Worm (Caenorhabditis elegans) whole organism, mixed stage, embryonic: ENCODE results near the gene clec-127.

Experiments
- M03D4.4 ChIP-seq: sonication (generic microtip); optimal IDR thresholded peaks from 2 replicates; lab custom pipeline; 2017; ENCODE audit warnings: mild to moderate bottlenecking, missing genetic modification characterization, missing compliant biosample characterization
- bed-3 ChIP-seq: fragments of 200-800 bp; sonication (Bioruptor generic); optimal IDR thresholded peaks from 3 replicates; lab custom pipeline; 2018; ENCODE audit warnings: mild to moderate bottlenecking, missing genetic modification characterization, moderate library complexity, missing compliant biosample characterization
- blmp-1 ChIP-seq: fragments of 150-350 bp; optimal IDR thresholded peaks from 2 replicates; lab custom pipeline; 2014; ENCODE audit warnings: missing biosample characterization, missing genetic modification characterization
- ceh-39 ChIP-seq: fragments of 150-350 bp; optimal IDR thresholded peaks from 2 replicates; lab custom pipeline; 2014; ENCODE audit warnings: missing biosample characterization, missing genetic modification characterization
- ceh-43 ChIP-seq: fragments of 200-800 bp; sonication (Bioruptor generic); optimal IDR thresholded peaks from 2 replicates; lab custom pipeline; 2018; ENCODE audit warnings: mild to moderate bottlenecking, missing genetic modification characterization, moderate library complexity, missing compliant biosample characterization
- ceh-83 ChIP-seq: fragments of 200-800 bp; sonication (Bioruptor generic); optimal IDR thresholded peaks from 2 replicates; lab custom pipeline; 2018; ENCODE audit warnings: mild to moderate bottlenecking, missing genetic modification characterization, missing compliant biosample characterization
- ces-1 ChIP-seq: fragments of 150-350 bp; optimal IDR thresholded peaks from 2 replicates; lab custom pipeline; 2014; ENCODE audit warnings: missing biosample characterization, missing genetic modification reagents, missing genetic modification characterization
- cnd-1 ChIP-seq: fragments of 200-800 bp; sonication (Bioruptor generic); optimal IDR thresholded peaks from 2 replicates; lab custom pipeline; 2018; ENCODE audit warnings: mild to moderate bottlenecking, missing genetic modification characterization, missing compliant biosample characterization
- drap-1 ChIP-seq: fragments of 200-800 bp; sonication (Bioruptor generic); optimal IDR thresholded peaks from 3 replicates; lab custom pipeline; 2018; ENCODE audit warnings: mild to moderate bottlenecking, missing genetic modification characterization, missing compliant biosample characterization
- elt-1 ChIP-seq: sonication (generic microtip); optimal IDR thresholded peaks from 2 replicates; lab custom pipeline; 2017; ENCODE audit warnings: missing genetic modification characterization, mild to moderate bottlenecking, missing compliant biosample characterization, antibody characterized with exemption, moderate library complexity, borderline replicate concordance; ENCODE audit not compliant: insufficient read depth
- elt-3 ChIP-seq: fragments of 150-350 bp; optimal IDR thresholded peaks from 2 replicates; lab custom pipeline; 2014; ENCODE audit warnings: missing biosample characterization, missing genetic modification characterization
- flh-1 ChIP-seq: fragments of 200-800 bp; sonication (Bioruptor generic); optimal IDR thresholded peaks from 2 replicates; lab custom pipeline; 2018; ENCODE audit warnings: mild to moderate bottlenecking, missing genetic modification characterization, moderate library complexity, missing compliant biosample characterization
- ham-2 ChIP-seq: fragments of 200-800 bp; sonication (Bioruptor generic); optimal IDR thresholded peaks from 2 replicates; lab custom pipeline; 2018; ENCODE audit warnings: mild to moderate bottlenecking, missing genetic modification characterization, missing compliant biosample characterization
- hlh-1 ChIP-seq: fragments of 150-350 bp; optimal IDR thresholded peaks from 2 replicates; lab custom pipeline; 2014; ENCODE audit warnings: missing biosample characterization, missing genetic modification reagents, missing genetic modification characterization
- lin-13 ChIP-seq: fragments of 150-350 bp; optimal IDR thresholded peaks from 2 replicates; lab custom pipeline; 2014; ENCODE audit warnings: missing biosample characterization, missing genetic modification characterization
- lin-32 ChIP-seq: fragments of 200-800 bp; sonication (Bioruptor generic); optimal IDR thresholded peaks from 2 replicates; lab custom pipeline; 2018; ENCODE audit warnings: mild to moderate bottlenecking, missing genetic modification characterization, missing compliant biosample characterization
- lsy-2 ChIP-seq: fragments of 150-350 bp; optimal IDR thresholded peaks from 2 replicates; lab custom pipeline; 2014; ENCODE audit warnings: missing biosample characterization, missing genetic modification characterization
- mab-5 ChIP-seq: fragments of 150-350 bp; optimal IDR thresholded peaks from 2 replicates; lab custom pipeline; 2014; ENCODE audit warnings: missing biosample characterization, missing genetic modification characterization
- mep-1 ChIP-seq: fragments of 150-350 bp; optimal IDR thresholded peaks from 2 replicates; lab custom pipeline; 2017; ENCODE audit warnings: missing biosample characterization, missing genetic modification reagents, missing genetic modification characterization, inconsistent platforms
- mls-2 ChIP-seq: sonication (generic microtip); optimal IDR thresholded peaks from 2 replicates; lab custom pipeline; 2016; ENCODE audit warnings: mild to moderate bottlenecking, missing genetic modification characterization, moderate library complexity, missing compliant biosample characterization
- nhr-12 ChIP-seq: fragments of 150-350 bp; optimal IDR thresholded peaks from 2 replicates; lab custom pipeline; 2014; ENCODE audit warnings: missing biosample characterization, missing genetic modification characterization
- nhr-2 ChIP-seq: fragments of 150-350 bp; optimal IDR thresholded peaks from 2 replicates; lab custom pipeline; 2014; ENCODE audit warnings: missing biosample characterization, missing genetic modification characterization
- nhr-237 ChIP-seq: fragments of 150-350 bp; optimal IDR thresholded peaks from 2 replicates; lab custom pipeline; 2014; ENCODE audit warnings: missing biosample characterization, missing genetic modification characterization
- nhr-28 ChIP-seq: fragments of 150-350 bp; optimal IDR thresholded peaks from 2 replicates; lab custom pipeline; 2014; ENCODE audit warnings: missing biosample characterization, missing genetic modification characterization
- nhr-76 ChIP-seq: sonication (generic microtip); optimal IDR thresholded peaks from 2 replicates; lab custom pipeline; 2017; ENCODE audit warnings: missing biosample characterization, missing genetic modification characterization
- pha-4 ChIP-seq: fragments of 150-350 bp; optimal IDR thresholded peaks from 2 replicates; lab custom pipeline; 2018; ENCODE audit warnings: missing biosample characterization, missing genetic modification reagents, missing genetic modification characterization
- sem-2 ChIP-seq: fragments of 200-800 bp; sonication (Bioruptor generic); optimal IDR thresholded peaks from 2 replicates; lab custom pipeline; 2018; ENCODE audit warnings: mild to moderate bottlenecking, missing genetic modification characterization, missing compliant biosample characterization
- snpc-4 ChIP-seq: fragments of 150-350 bp; optimal IDR thresholded peaks from 2 replicates; lab custom pipeline; 2014; ENCODE audit warnings: missing biosample characterization, missing genetic modification characterization
- tbx-8 ChIP-seq: fragments of 200-800 bp; sonication (Bioruptor generic); optimal IDR thresholded peaks from 2 replicates; lab custom pipeline; 2018; ENCODE audit warnings: mild to moderate bottlenecking, missing genetic modification characterization, moderate library complexity, missing compliant biosample characterization
- unc-120 ChIP-seq: sonication (generic microtip); optimal IDR thresholded peaks from 2 replicates; lab custom pipeline; 2017; ENCODE audit warnings: missing genetic modification characterization, missing compliant biosample characterization; ENCODE audit not compliant: poor library complexity, severe bottlenecking
- unc-39 ChIP-seq: fragments of 150-350 bp; optimal IDR thresholded peaks from 2 replicates; lab custom pipeline; 2014; ENCODE audit warnings: missing biosample characterization, missing genetic modification characterization
- unc-62 ChIP-seq: fragments of 150-350 bp; optimal IDR thresholded peaks from 2 replicates; lab custom pipeline; 2014; ENCODE audit warnings: missing biosample characterization, missing genetic modification reagents, missing genetic modification characterization
- zip-8 ChIP-seq: fragments of 150-350 bp; optimal IDR thresholded peaks from 2 replicates; lab custom pipeline; 2014; ENCODE audit warnings: missing biosample characterization, missing genetic modification characterization
- ztf-11 ChIP-seq: fragments of 150-350 bp; optimal IDR thresholded peaks from 2 replicates; lab custom pipeline; 2014; ENCODE audit warnings: missing biosample characterization, missing genetic modification characterization

clec-127 gene

DNA sequence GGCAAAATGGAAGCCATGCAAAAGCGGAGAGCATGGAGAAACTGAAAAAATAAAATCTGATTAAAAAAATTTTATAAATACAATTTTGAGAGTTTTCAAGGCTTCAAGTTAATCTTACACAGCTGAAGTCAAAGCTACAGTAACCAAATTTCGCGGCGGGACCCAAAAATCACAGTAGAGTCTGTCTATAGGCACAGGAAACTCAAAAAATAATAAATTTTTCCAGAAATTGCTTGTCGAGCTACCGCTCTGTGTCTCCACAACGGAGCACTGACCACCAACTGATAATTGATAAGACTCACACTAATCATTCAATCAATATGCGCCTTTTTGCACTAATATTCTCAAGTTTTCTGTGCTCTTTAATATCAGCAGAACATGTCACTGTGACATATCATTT, 18.7 kb downstream of the clec-127 start, which contains the start of gene W10G11.19:
W10G11.19 (plus strand) TSS at position 301 of the 400 bp plus-strand sequence.
- TF ChIP-seq pha-4 (no peak), lin-13 (tag; lab: Kevin White, UChicago) (no peak), sem-2 (no peak), ztf-11 (tag; lab: Kevin White, UChicago) (no peak), ceh-39 (no peak), ceh-83 (GFP tag; lab: Kevin White, UChicago) (no peak), lin-32 (no peak), nhr-237 (no peak), hlh-1 (tag; lab: Kevin White, UChicago) (no peak), elt-1 (tag; lab: Kevin White, UChicago) (no peak), unc-62 (GFP tag; lab: Kevin White, UChicago) (no peak), lsy-2 (tag; lab: Kevin White, UChicago) (no peak), unc-39 (no peak)

DNA sequence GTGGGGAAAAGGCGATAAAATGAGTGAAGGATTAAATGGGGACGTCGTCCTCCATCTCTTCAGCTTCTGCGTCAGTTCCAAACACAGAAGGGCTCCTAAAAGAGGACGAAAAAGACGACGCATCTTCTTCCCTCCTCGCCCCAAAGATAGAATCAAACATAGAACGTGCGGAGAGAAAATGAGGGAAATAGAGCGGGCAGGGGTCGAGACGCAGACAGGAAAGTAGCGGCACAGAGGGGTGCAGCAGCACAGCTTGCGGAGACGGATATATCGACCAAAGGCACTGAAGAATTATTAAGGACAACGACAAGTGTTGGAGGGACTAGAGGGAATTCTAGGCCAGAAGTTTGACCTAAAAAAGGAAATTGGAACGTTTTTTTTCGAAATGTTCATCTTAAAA, 21.7 kb downstream of the clec-127 start:
- no peak for TF ChIP-seq nhr-28
- TF ChIP-seq lsy-2 (tag; lab: Kevin White, UChicago), result no peak
- TF ChIP-seq ceh-39, result no peak
- no peak for TF ChIP-seq nhr-76 (tag; lab: Kevin White, UChicago)
- no peak for TF ChIP-seq mls-2 (tag; lab: Kevin White, UChicago)
- TF ChIP-seq mab-5, result no peak
- TF ChIP-seq drap-1 (GFP tag; lab: Kevin White, UChicago), result peak; percentile 1
- TF ChIP-seq elt-3 (tag; lab: Kevin White, UChicago), result no peak
- peak; percentile 45 for TF ChIP-seq ham-2 (GFP tag; lab: Kevin White, UChicago)
- peak; percentile 10 for TF ChIP-seq ceh-83 (GFP tag; lab: Kevin White, UChicago)
- TF ChIP-seq ces-1 (GFP tag; lab: Kevin White, UChicago), result peak; percentile 66
- TF ChIP-seq unc-62 (GFP tag; lab: Kevin White, UChicago), result no peak
- no peak for TF ChIP-seq pha-4
- no peak for TF ChIP-seq lin-13 (tag; lab: Kevin White, UChicago)
- TF ChIP-seq blmp-1 (tag; lab: Kevin White, UChicago), result no peak
- peak; percentile 42 for TF ChIP-seq cnd-1 (tag; lab: Kevin White, UChicago)
- TF ChIP-seq nhr-237, result no peak
- peak; percentile 68 for TF ChIP-seq unc-120
- peak; percentile 5 for TF ChIP-seq hlh-1 (tag; lab: Kevin White, UChicago)
- TF ChIP-seq sem-2, result no peak
- TF ChIP-seq zip-8 (tag; lab: Kevin White, UChicago), result no peak
- no peak for TF ChIP-seq unc-39
- TF ChIP-seq mep-1 (tag; lab: Kevin White, UChicago), result peak; percentile 34
- no peak for TF ChIP-seq elt-1 (tag; lab: Kevin White, UChicago)

DNA sequence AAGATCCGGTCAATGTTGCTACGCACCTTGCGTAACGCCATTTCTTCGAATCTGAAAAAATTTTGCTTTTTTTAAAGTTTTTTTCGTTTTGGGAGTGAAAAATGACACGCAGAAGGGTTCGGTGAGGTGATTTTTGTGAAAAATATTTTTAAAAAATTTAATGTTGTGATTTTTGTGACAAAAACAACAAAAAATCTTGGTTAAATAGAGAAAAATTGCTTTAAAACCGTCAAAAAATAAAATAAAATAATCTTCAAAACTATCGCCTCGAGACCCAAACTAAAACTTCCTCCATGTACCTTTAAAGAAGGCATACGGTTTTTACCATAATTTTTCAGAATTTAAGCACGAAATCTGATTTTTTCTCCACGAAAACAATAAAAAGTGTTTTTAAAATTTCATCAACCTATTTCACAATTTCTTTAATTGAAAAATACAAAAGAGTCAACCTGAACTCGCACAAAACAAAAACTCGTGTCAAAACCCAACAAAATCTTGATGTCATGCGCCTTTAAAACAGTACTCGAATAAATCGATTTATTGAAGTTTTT, 22.6 kb downstream of the clec-127 start, which contains the start of gene apd-3:
apd-3 (minus strand) TSS at position 51 of the 551 bp plus-strand sequence.
- TF ChIP-seq nhr-237 (no peak), M03D4.4 (tag; lab: Kevin White, UChicago) (no peak), lsy-2 (tag; lab: Kevin White, UChicago) (no peak), elt-3 (tag; lab: Kevin White, UChicago) (no peak), cnd-1 (tag; lab: Kevin White, UChicago) (no peak), snpc-4 (tag; lab: Kevin White, UChicago) (no peak), lin-32 (no peak), nhr-28 (no peak), mab-5 (no peak)

DNA sequence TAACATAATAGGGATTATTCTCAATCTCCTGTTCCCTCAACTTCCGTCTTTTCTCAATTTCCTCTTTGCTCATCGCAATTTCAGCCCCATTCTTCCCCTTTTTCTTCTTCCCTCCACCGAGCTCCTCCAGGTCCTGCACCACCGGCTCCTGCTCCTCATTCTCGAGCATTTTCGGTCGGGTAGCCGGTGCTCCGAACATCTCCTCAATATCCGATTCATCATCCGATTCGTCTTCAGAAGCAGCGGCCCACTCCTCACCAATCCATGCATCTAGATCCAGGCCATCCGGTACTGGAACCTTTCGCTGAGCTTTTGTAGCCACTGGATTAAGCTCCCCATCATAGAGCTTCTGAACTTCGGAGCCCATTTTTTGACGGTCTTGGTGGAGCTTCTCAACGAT, 28.9 kb downstream of the clec-127 start:
- TF ChIP-seq ham-2 (GFP tag; lab: Kevin White, UChicago), result no peak
- no peak for TF ChIP-seq blmp-1 (tag; lab: Kevin White, UChicago)
- TF ChIP-seq zip-8 (tag; lab: Kevin White, UChicago), result no peak
- TF ChIP-seq flh-1 (GFP tag; lab: Kevin White, UChicago), result no peak
- TF ChIP-seq ces-1 (GFP tag; lab: Kevin White, UChicago), result no peak
- no peak for TF ChIP-seq nhr-2 (tag; lab: Kevin White, UChicago)
- no peak for TF ChIP-seq nhr-12 (tag; lab: Kevin White, UChicago)
- no peak for TF ChIP-seq elt-1 (tag; lab: Kevin White, UChicago)
- TF ChIP-seq lin-32, result no peak
- no peak for TF ChIP-seq lin-13 (tag; lab: Kevin White, UChicago)
- TF ChIP-seq nhr-28, result no peak
- no peak for TF ChIP-seq lsy-2 (tag; lab: Kevin White, UChicago)
- TF ChIP-seq tbx-8, result no peak
- no peak for TF ChIP-seq pha-4
- no peak for TF ChIP-seq M03D4.4 (tag; lab: Kevin White, UChicago)
- TF ChIP-seq unc-62 (GFP tag; lab: Kevin White, UChicago), result no peak
- TF ChIP-seq bed-3 (GFP tag; lab: Kevin White, UChicago), result no peak
- TF ChIP-seq mab-5, result no peak
- no peak for TF ChIP-seq unc-120
- TF ChIP-seq ceh-43 (GFP tag; lab: Kevin White, UChicago), result no peak
- TF ChIP-seq, all 35 proteins: peak for 0
